Worm (Caenorhabditis elegans): ENCODE data around the gene flp-7.

The flp-7 gene

DNA sequence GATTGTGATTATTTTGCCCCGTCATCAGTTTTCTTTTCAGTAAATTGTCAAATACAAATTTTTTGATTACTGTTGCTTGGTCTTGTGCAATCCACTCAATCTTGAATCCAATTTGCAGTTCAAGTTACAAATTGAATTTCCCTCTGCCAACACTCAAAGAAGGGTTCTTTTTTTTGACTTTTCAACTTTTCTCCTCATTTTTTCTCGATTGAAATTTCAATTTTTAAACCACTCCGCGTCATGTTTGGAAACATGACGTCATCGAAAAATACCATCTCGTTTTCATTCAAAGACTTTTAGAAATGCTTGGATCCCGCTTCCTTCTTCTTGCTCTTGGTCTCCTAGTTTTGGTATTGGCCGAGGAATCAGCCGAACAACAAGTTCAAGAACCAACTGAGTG, at the start of gene flp-7:
TSS of gene flp-7 (plus strand) at position 301 of the 400 bp plus-strand sequence.
- TF ChIP-seq nhr-237 (tag; optimal IDR thresholded peaks at IDR 0.05), result no peak
- no peak for TF ChIP-seq ztf-4 (tag; optimal IDR thresholded peaks at IDR 0.05)
- TF ChIP-seq aly-2 (tag; optimal IDR thresholded peaks at IDR 0.05), result no peak
- no peak for TF ChIP-seq R02D3.7 (tag; optimal IDR thresholded peaks at IDR 0.05)
- no peak for TF ChIP-seq ztf-11 (tag; optimal IDR thresholded peaks at IDR 0.05)
- no peak for TF ChIP-seq lsy-12 (tag; optimal IDR thresholded peaks at IDR 0.05)
- TF ChIP-seq nhr-23 (tag; optimal IDR thresholded peaks at IDR 0.05), result no peak
- no peak for TF ChIP-seq ceh-82 (tag; optimal IDR thresholded peaks at IDR 0.05)
- no peak for TF ChIP-seq ceh-9 (tag; optimal IDR thresholded peaks at IDR 0.05)

DNA sequence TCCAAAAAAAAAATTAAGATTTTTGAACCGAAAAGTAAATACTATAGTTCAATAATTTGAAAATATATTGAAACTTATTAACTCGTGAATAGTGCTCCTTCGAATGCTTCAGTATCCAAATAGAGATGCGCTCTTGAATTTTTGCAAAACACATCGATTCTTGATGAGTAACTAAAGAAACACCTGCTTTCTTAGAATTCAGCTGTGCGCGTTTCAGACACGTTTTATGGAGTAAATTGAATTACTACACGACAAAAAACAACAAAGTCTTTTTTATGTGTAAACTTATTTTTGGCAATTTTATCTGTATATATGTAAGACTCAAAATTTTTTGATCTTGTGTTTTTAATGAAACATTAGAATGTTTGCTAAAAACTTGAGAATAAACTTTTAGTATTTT, 49.1 kb upstream of the flp-7 start:
- TF ChIP-seq eor-1 (tag; optimal IDR thresholded peaks at IDR 0.05) (no peak), elt-2 (tag; optimal IDR thresholded peaks at IDR 0.05) (no peak), ama-1 (optimal IDR thresholded peaks at IDR 0.05) (no peak), hmg-11 (tag; optimal IDR thresholded peaks at IDR 0.05) (no peak), nhr-43 (tag; optimal IDR thresholded peaks at IDR 0.05; ENCODE audit: poor library complexity, severe bottlenecking) (no peak), ceh-28 (tag; optimal IDR thresholded peaks at IDR 0.05) (no peak), lin-39 (tag; optimal IDR thresholded peaks at IDR 0.05) (no peak)

DNA sequence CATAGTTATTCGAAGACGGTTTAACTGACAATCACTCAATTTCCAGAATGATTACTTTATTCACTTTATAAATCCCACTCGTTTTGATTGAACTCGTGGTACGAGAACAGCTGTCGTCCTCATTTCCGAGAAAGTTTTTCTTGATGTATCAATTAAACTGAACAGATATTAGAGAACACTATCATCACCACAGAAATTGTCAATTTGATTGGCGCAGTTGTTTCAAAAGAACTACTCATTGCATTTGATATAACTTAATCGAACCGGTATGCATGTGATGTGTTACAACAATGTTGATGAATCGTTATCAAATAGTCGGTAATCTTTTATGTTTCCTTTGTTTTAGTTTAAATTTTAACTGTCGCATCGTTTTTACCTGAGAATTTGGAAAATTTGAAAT, 48.6 kb upstream of the flp-7 start:
- TF ChIP-seq nhr-43 (tag; optimal IDR thresholded peaks at IDR 0.05; ENCODE audit: poor library complexity, severe bottlenecking), result no peak
- TF ChIP-seq R02D3.7 (tag; optimal IDR thresholded peaks at IDR 0.05), result no peak
- TF ChIP-seq zag-1 (tag; optimal IDR thresholded peaks at IDR 0.05), result no peak
- no peak for TF ChIP-seq jun-1 (tag; optimal IDR thresholded peaks at IDR 0.05)
- TF ChIP-seq lin-15B (tag; optimal IDR thresholded peaks at IDR 0.05), result no peak
- peak; percentile 14 for TF ChIP-seq nhr-11 (tag; optimal IDR thresholded peaks at IDR 0.05)
- no peak for TF ChIP-seq lin-39 (tag; optimal IDR thresholded peaks at IDR 0.05)
- TF ChIP-seq pha-4 (tag; optimal IDR thresholded peaks at IDR 0.05), result no peak
- TF ChIP-seq lsy-12 (tag; optimal IDR thresholded peaks at IDR 0.05), result no peak
- TF ChIP-seq fkh-10 (GFP tag; optimal IDR thresholded peaks at IDR 0.05), result no peak
- TF ChIP-seq nfya-1 (tag; optimal IDR thresholded peaks at IDR 0.05; ENCODE audit: insufficient read depth), result peak; percentile 24
- no peak for TF ChIP-seq daf-12 (tag; optimal IDR thresholded peaks at IDR 0.05)
- peak; percentile 23 for TF ChIP-seq egl-5 (tag; optimal IDR thresholded peaks at IDR 0.05)
- no peak for TF ChIP-seq ztf-11 (tag; optimal IDR thresholded peaks at IDR 0.05)

DNA sequence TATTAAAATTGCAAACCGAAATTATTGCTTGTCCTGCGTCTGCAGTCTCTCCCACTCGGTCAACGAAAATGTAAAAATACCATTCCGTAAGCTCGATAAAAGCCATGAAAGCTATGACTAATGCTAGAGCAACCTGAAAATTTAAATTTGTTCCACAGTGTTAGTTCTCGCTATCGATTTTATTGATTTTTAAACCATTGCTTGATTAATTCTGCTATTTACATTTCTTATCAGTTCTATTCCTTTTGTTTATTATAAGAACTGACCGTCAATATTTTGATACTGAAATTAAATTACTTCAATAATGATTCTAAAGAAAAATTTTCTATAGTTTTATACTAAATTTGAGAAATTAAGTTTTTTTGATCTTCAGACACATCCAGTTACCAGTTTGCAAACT, 46.5 kb upstream of the flp-7 start:
- no peak for TF ChIP-seq tbx-2 (tag; optimal IDR thresholded peaks at IDR 0.05)
- TF ChIP-seq ceh-28 (tag; optimal IDR thresholded peaks at IDR 0.05), result peak; percentile 63
- peak; percentile 90 for TF ChIP-seq pha-4 (tag; optimal IDR thresholded peaks at IDR 0.05)

DNA sequence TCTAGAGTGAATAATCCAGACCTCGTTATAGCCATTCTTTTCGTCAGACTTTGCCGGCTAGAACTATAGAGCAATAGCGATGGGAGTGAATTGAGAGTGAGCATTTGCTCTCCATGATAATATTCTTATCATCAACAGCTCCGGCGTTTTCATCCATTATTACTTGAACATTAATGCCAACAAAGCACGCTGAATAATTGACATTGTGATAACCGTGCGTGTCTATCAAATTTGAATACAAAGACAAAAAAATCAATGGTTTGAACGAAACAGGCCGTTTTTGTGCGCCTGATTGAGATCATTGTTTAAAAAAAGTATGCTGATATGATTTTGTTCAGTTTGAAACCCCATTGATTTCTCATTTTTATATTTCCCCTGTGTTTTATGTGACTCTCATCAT, 46.0 kb upstream of the flp-7 start, which contains the start of gene dct-11:
TSS of gene dct-11 (minus strand) at position 136 of the 400 bp plus-strand sequence.
- peak; percentile 93 for TF ChIP-seq pqm-1 (tag; optimal IDR thresholded peaks at IDR 0.05)
- TF ChIP-seq jun-1 (tag; optimal IDR thresholded peaks at IDR 0.05), result peak; percentile 27
- peak; percentile 31 for TF ChIP-seq pha-4 (tag; optimal IDR thresholded peaks at IDR 0.05)
- TF ChIP-seq mml-1 (tag; optimal IDR thresholded peaks at IDR 0.05), result no peak
- peak; percentile 94 for TF ChIP-seq elt-2 (tag; optimal IDR thresholded peaks at IDR 0.05)

DNA sequence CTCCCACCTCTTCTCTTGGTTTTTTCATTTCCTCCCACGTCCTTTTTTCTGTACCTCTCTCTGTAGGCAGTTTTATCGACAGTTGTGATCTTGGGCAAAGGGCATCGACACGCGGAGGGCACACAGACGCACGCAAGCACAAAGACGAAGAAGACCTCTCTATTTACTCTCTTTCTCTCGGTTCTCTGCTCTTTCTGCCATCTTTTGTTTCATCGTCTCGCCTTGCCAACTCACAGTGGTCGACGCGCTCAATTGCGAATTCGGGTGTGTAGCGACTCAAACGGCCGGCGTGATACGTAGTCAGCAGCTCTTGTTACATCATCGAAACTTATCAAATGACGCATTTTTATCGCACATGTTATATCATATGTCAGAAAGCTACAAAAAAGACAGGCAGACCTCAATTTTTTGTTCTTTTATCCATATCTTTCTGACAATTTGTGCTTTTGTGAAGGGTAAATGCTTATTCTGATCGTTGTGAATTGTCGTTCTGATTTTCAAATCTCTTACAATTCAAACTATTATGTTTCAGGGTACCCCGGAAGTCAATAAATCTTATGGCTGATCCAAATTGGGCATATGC, 44.5 kb upstream of the flp-7 start, which contains the start of gene puf-9:
TSS of gene puf-9 (plus strand) at position 533 of the 583 bp plus-strand sequence.
- peak; percentile 95 for TF ChIP-seq egl-27 (tag; optimal IDR thresholded peaks at IDR 0.05)
- peak; percentile 94 for TF ChIP-seq ztf-4 (tag; optimal IDR thresholded peaks at IDR 0.05)
- TF ChIP-seq skn-1 (tag; optimal IDR thresholded peaks at IDR 0.05), result peak; percentile 97
- TF ChIP-seq nhr-25 (tag; optimal IDR thresholded peaks at IDR 0.05), result peak; percentile 100
- peak; percentile 95 for TF ChIP-seq tbx-2 (tag; optimal IDR thresholded peaks at IDR 0.05)
- peak; percentile 62 for TF ChIP-seq fkh-2 (tag; optimal IDR thresholded peaks at IDR 0.05)
- TF ChIP-seq ceh-16 (tag; optimal IDR thresholded peaks at IDR 0.05), result peak; percentile 78
- TF ChIP-seq unc-62 (GFP tag; optimal IDR thresholded peaks at IDR 0.05), result peak; percentile 96
- TF ChIP-seq nhr-12 (tag; optimal IDR thresholded peaks at IDR 0.05), result no peak
- peak; percentile 98 for TF ChIP-seq nfya-1 (tag; optimal IDR thresholded peaks at IDR 0.05; ENCODE audit: insufficient read depth)
- no peak for TF ChIP-seq aly-2 (tag; optimal IDR thresholded peaks at IDR 0.05)
- peak; percentile 94 for TF ChIP-seq ama-1 (optimal IDR thresholded peaks at IDR 0.05)
- TF ChIP-seq snpc-4 (tag; optimal IDR thresholded peaks at IDR 0.05), result peak; percentile 93
- TF ChIP-seq nhr-67 (tag; optimal IDR thresholded peaks at IDR 0.05), result peak; percentile 32
- TF ChIP-seq ztf-11 (tag; optimal IDR thresholded peaks at IDR 0.05), result no peak
- peak; percentile 93 for TF ChIP-seq hmg-11 (tag; optimal IDR thresholded peaks at IDR 0.05)
- TF ChIP-seq nhr-76 (tag; optimal IDR thresholded peaks at IDR 0.05), result peak; percentile 87
- TF ChIP-seq elt-2 (tag; optimal IDR thresholded peaks at IDR 0.05), result peak; percentile 99
- peak; percentile 98 for TF ChIP-seq lin-39 (tag; optimal IDR thresholded peaks at IDR 0.05)
- TF ChIP-seq nhr-43 (tag; optimal IDR thresholded peaks at IDR 0.05; ENCODE audit: poor library complexity, severe bottlenecking), result peak; percentile 97
- peak; percentile 100 for TF ChIP-seq pha-4 (tag; optimal IDR thresholded peaks at IDR 0.05)
- TF ChIP-seq R02D3.7 (tag; optimal IDR thresholded peaks at IDR 0.05), result peak; percentile 90
- TF ChIP-seq lsy-12 (tag; optimal IDR thresholded peaks at IDR 0.05), result peak; percentile 98
- TF ChIP-seq ceh-28 (tag; optimal IDR thresholded peaks at IDR 0.05), result peak; percentile 92
- peak; percentile 78 for TF ChIP-seq daf-12 (tag; optimal IDR thresholded peaks at IDR 0.05)
- peak; percentile 7 for TF ChIP-seq unc-39 (tag; optimal IDR thresholded peaks at IDR 0.05)
- peak; percentile 99 for TF ChIP-seq jun-1 (tag; optimal IDR thresholded peaks at IDR 0.05)
- peak; percentile 93 for TF ChIP-seq nhr-77 (tag; optimal IDR thresholded peaks at IDR 0.05)

All from whole organism, L3 larva.